Worm (Caenorhabditis elegans): ENCODE results near the gene deb-1.

DNA sequence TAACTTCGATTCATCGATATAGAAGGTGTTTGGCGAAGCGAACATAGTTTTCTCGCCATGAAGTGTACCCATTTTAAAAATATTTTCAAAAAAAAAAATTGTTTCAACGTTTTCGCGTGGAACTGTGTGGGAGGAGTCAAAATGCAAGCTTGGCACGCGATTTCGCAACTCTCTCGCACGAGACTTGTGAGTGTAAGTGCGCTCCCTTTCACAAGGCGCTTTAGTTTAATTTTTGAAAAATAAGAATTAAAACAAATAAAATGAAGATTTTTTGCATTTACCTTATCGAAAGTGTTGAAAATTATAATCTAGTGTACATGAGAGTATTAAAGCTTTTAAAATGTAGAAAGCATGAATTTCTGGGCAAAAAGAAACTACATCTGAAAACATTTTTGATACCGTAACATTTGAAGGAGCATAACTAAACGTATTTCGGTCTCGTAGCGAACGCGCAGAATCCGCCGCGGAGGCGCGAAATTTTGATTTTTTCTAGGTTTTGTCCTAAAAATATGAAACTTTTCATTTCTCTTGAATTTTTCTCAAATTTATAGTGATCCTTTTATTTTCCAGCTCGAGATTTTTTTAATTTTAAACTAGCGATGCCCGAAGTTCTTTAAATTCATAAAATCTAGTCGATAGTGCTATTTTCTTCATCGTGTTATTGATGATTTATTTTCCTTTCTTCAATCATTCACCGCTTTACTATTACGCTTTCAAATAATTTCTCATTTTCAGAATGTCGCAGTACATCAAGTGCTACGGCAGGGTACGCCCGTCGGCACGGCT is 54.4 kb downstream of the deb-1 start, which contains the start of the genes cogc-2 and klp-18:
- TF ChIP-seq nhr-237 (tag; optimal IDR thresholded peaks at IDR 0.05) (peak; percentile 84), lin-13 (tag; optimal IDR thresholded peaks at IDR 0.05) (peak; percentile 49), unc-62 (GFP tag; optimal IDR thresholded peaks at IDR 0.05) (no peak), pha-4 (tag; optimal IDR thresholded peaks at IDR 0.05) (peak; percentile 44), ceh-83 (GFP tag; optimal IDR thresholded peaks at IDR 0.05) (no peak), snpc-4 (tag; optimal IDR thresholded peaks at IDR 0.05) (no peak), elt-1 (tag; optimal IDR thresholded peaks at IDR 0.05; ENCODE audit: borderline replicate concordance, insufficient read depth) (peak; percentile 45), elt-3 (tag; optimal IDR thresholded peaks at IDR 0.05) (no peak), nhr-76 (tag; optimal IDR thresholded peaks at IDR 0.05) (peak; percentile 57), sptf-1 (tag; optimal IDR thresholded peaks at IDR 0.05) (peak; percentile 86), unc-39 (tag; optimal IDR thresholded peaks at IDR 0.05) (peak; percentile 24), ztf-11 (tag; optimal IDR thresholded peaks at IDR 0.05) (peak; percentile 65), ceh-39 (tag; optimal IDR thresholded peaks at IDR 0.05) (peak; percentile 24)

Measured in whole organism, mixed stage, embryonic.